Worm (Caenorhabditis elegans): ENCODE measurements around the gene zip-5.

DNA sequence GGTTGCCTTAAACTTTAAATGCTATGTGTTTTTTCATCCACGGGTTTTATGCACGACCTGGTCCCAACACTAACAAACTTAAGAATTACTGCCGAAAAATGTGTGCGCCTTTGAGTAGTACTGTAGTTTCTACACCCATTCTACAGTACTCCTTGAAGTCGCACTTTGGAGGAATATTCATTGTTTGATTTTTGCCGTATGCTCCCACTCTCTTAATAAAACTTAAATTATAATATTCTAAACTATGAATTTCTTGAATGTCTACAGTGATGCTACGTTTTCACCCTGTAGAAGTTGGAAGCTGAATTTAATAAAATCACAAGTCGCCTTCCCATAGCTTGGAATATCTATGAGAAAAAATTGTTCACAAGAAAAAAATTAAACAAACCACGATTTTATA, 45.5 kb downstream of the zip-5 start:
- TF ChIP-seq che-1 (tag; optimal IDR thresholded peaks at IDR 0.05) (no peak), unc-55 (GFP tag; optimal IDR thresholded peaks at IDR 0.05) (no peak)

Measured in whole organism, late embryonic.